Fruit fly (Drosophila melanogaster) whole organism, embryonic: ENCODE results near the gene Usp5.

Experiments
- Bdp1 ChIP-seq: fragments of 200-800 bp; sonication (Bioruptor generic); optimal IDR thresholded peaks from 3 replicates; lab custom pipeline; 2016; ENCODE audit warnings: missing biosample characterization, missing genetic modification characterization
- Bgb ChIP-seq: fragments of 200-800 bp; sonication (Bioruptor generic); IDR thresholded peaks from 2 replicates; pipeline ENCODE4 v1.3.6; 2022; ENCODE audit warnings: missing biosample characterization, missing genetic modification characterization; ENCODE audit not compliant: partially characterized antibody
- CG12219 ChIP-seq: fragments of 200-800 bp; sonication (Bioruptor generic); optimal IDR thresholded peaks from 3 replicates; lab custom pipeline; 2018; ENCODE audit warnings: missing biosample characterization, mild to moderate bottlenecking, missing genetic modification characterization
- CG13287 ChIP-seq: fragments of 200-800 bp; sonication (Bioruptor generic); IDR thresholded peaks from 2 replicates; pipeline ENCODE4 v1.3.6; 2022; ENCODE audit warnings: missing biosample characterization, missing genetic modification characterization; ENCODE audit not compliant: partially characterized antibody
- CG14860 ChIP-seq: fragments of 200-800 bp; sonication (Bioruptor generic); IDR thresholded peaks from 3 replicates; pipeline ENCODE4 v1.3.6; 2022; ENCODE audit warnings: missing biosample characterization, missing genetic modification characterization; ENCODE audit not compliant: partially characterized antibody
- CG14965 ChIP-seq: fragments of 200-800 bp; sonication (Bioruptor generic); optimal IDR thresholded peaks from 2 replicates; lab custom pipeline; 2016; ENCODE audit warnings: missing biosample characterization, missing genetic modification characterization, borderline replicate concordance
- CG15269 ChIP-seq: fragments of 200-800 bp; sonication (Bioruptor generic); optimal IDR thresholded peaks from 2 replicates; lab custom pipeline; 2018; ENCODE audit warnings: missing biosample characterization, mild to moderate bottlenecking, missing genetic modification characterization, moderate library complexity
- CG16813 ChIP-seq: fragments of 200-800 bp; sonication (Bioruptor generic); IDR thresholded peaks from 3 replicates; pipeline ENCODE4 v1.3.6; 2022; ENCODE audit warnings: missing biosample characterization, missing genetic modification characterization; ENCODE audit not compliant: partially characterized antibody
- CG18599 ChIP-seq: fragments of 200-800 bp; sonication (Bioruptor generic); optimal IDR thresholded peaks from 3 replicates; lab custom pipeline; 2017; ENCODE audit warnings: missing biosample characterization, missing genetic modification characterization, mild to moderate bottlenecking, moderate library complexity, missing genetic modification reagents
- CG31388 ChIP-seq: fragments of 200-800 bp; sonication (Bioruptor generic); optimal IDR thresholded peaks from 2 replicates; lab custom pipeline; 2016; ENCODE audit warnings: missing biosample characterization, missing genetic modification characterization
- CG3847 ChIP-seq: fragments of 200-800 bp; sonication (Bioruptor generic); IDR thresholded peaks from 2 replicates; pipeline ENCODE4 v1.3.6; 2022; ENCODE audit warnings: missing biosample characterization, missing genetic modification characterization
- CG6272 ChIP-seq: fragments of 200-800 bp; sonication (Bioruptor generic); IDR thresholded peaks from 2 replicates; pipeline ENCODE4 v1.3.6; 2022; ENCODE audit warnings: missing biosample characterization, missing genetic modification characterization
- CG8944 ChIP-seq: fragments of 200-800 bp; sonication (Bioruptor generic); optimal IDR thresholded peaks from 3 replicates; lab custom pipeline; 2016; ENCODE audit warnings: missing biosample characterization, missing genetic modification characterization
- CG9932 ChIP-seq: fragments of 200-800 bp; sonication (Bioruptor generic); IDR thresholded peaks from 2 replicates; pipeline ENCODE4 v1.3.6; 2022; ENCODE audit warnings: missing biosample characterization, missing genetic modification characterization
- H2.0 ChIP-seq: fragments of 200-800 bp; sonication (Bioruptor generic); IDR thresholded peaks from 2 replicates; pipeline ENCODE4 v1.3.6; 2022; ENCODE audit warnings: missing biosample characterization, missing genetic modification characterization
- HHEX ChIP-seq: fragments of 200-800 bp; sonication (Bioruptor generic); optimal IDR thresholded peaks from 3 replicates; lab custom pipeline; 2017; ENCODE audit warnings: missing biosample characterization, mild to moderate bottlenecking, missing genetic modification characterization, missing genetic modification reagents
- Hand ChIP-seq: fragments of 200-800 bp; sonication (Bioruptor generic); optimal IDR thresholded peaks from 2 replicates; lab custom pipeline; 2017; ENCODE audit warnings: mild to moderate bottlenecking, missing biosample characterization, missing genetic modification reagents, missing genetic modification characterization
- Hmr ChIP-seq: fragments of 200-800 bp; sonication (Bioruptor generic); optimal IDR thresholded peaks from 3 replicates; lab custom pipeline; 2017; ENCODE audit warnings: mild to moderate bottlenecking, missing biosample characterization, missing genetic modification reagents, missing genetic modification characterization
- Lpt ChIP-seq: fragments of >200 bp; optimal IDR thresholded peaks from 2 replicates; lab custom pipeline; 2018; ENCODE audit warnings: missing biosample characterization, missing genetic modification characterization
- Med ChIP-seq: fragments of 200-800 bp; sonication (Bioruptor generic); peaks from one replicate; lab custom pipeline; 2016; ENCODE audit warnings: missing biosample characterization, missing genetic modification characterization, mild to moderate bottlenecking, inconsistent platforms, moderate library complexity
- NfI ChIP-seq: fragments of 200-800 bp; sonication (Bioruptor generic); optimal IDR thresholded peaks from 3 replicates; lab custom pipeline; 2018; ENCODE audit warnings: missing biosample characterization, mild to moderate bottlenecking, missing genetic modification characterization, moderate library complexity
- Opbp ChIP-seq: fragments of 200-800 bp; sonication (Bioruptor generic); IDR thresholded peaks from 3 replicates; pipeline ENCODE4 v1.3.6; 2022; ENCODE audit warnings: missing biosample characterization, missing genetic modification characterization; ENCODE audit not compliant: partially characterized antibody
- PHDP ChIP-seq: fragments of 200-800 bp; sonication (Bioruptor generic); optimal IDR thresholded peaks from 3 replicates; lab custom pipeline; 2018; ENCODE audit warnings: missing biosample characterization, mild to moderate bottlenecking, missing genetic modification characterization, moderate library complexity
- Pdp1 ChIP-seq, 2 experiments: fragments of 200-800 bp; sonication (Bioruptor generic); optimal IDR thresholded peaks; 3 replicates each; lab custom pipeline; 2016; ENCODE audit warnings: missing biosample characterization in 2 of 2, missing genetic modification characterization in 2 of 2, mild to moderate bottlenecking in 1 of 2, moderate library complexity in 1 of 2
- Ptx1 ChIP-seq: fragments of 200-800 bp; sonication (Bioruptor generic); IDR thresholded peaks from 2 replicates; pipeline ENCODE4 v1.3.6; 2022; ENCODE audit warnings: missing biosample characterization, missing genetic modification characterization
- Rfx ChIP-seq: fragments of 200-800 bp; sonication (Bioruptor generic); IDR thresholded peaks from 2 replicates; pipeline ENCODE4 v1.3.6; 2022; ENCODE audit warnings: missing biosample characterization, missing genetic modification characterization
- Scr ChIP-seq: fragments of 200-800 bp; sonication (Bioruptor generic); IDR thresholded peaks from 2 replicates; pipeline ENCODE4 v1.3.6; 2022; ENCODE audit warnings: missing biosample characterization, missing genetic modification characterization; ENCODE audit not compliant: partially characterized antibody
- Six4 ChIP-seq: fragments of 200-800 bp; sonication (Bioruptor generic); optimal IDR thresholded peaks from 2 replicates; lab custom pipeline; 2016; ENCODE audit warnings: missing biosample characterization, missing genetic modification characterization
- ato ChIP-seq: fragments of 200-800 bp; sonication (Bioruptor generic); IDR thresholded peaks from 2 replicates; pipeline ENCODE4 v1.3.6; 2022; ENCODE audit warnings: missing biosample characterization, missing genetic modification characterization; ENCODE audit not compliant: partially characterized antibody
- en ChIP-seq: fragments of 200-800 bp; sonication (Bioruptor generic); optimal IDR thresholded peaks from 2 replicates; lab custom pipeline; 2016; ENCODE audit warnings: missing biosample characterization, missing genetic modification characterization
- ewg ChIP-seq: fragments of 200-800 bp; sonication (Bioruptor generic); optimal IDR thresholded peaks from 3 replicates; lab custom pipeline; 2017; ENCODE audit warnings: mild to moderate bottlenecking, missing biosample characterization, missing genetic modification reagents, missing genetic modification characterization
- gce ChIP-seq: fragments of 200-800 bp; sonication (Bioruptor generic); IDR thresholded peaks from 3 replicates; pipeline ENCODE4 v1.3.6; 2022; ENCODE audit warnings: missing biosample characterization, missing genetic modification characterization
- hkb ChIP-seq, 2 experiments: fragments of 200-800 bp in 1 of 2; fragments of >200 bp in 1 of 2; sonication (Bioruptor generic) in 1 of 2; IDR thresholded peaks in 1 of 2; optimal IDR thresholded peaks in 1 of 2; 2 replicates each; pipeline versions ENCODE4 v1.3.6 to Lab custom; 2017 to 2022; ENCODE audit warnings: missing biosample characterization in 1 of 2, missing genetic modification characterization in 1 of 2
- lilli ChIP-seq: fragments of 200-800 bp; sonication (Bioruptor generic); optimal IDR thresholded peaks from 3 replicates; lab custom pipeline; 2016; ENCODE audit warnings: missing biosample characterization, missing genetic modification characterization
- mam ChIP-seq: fragments of 200-800 bp; sonication (Bioruptor generic); optimal IDR thresholded peaks from 3 replicates; lab custom pipeline; 2016; ENCODE audit warnings: missing biosample characterization, missing genetic modification characterization
- oc ChIP-seq: fragments of 200-800 bp; sonication (Bioruptor generic); optimal IDR thresholded peaks from 2 replicates; lab custom pipeline; 2018; ENCODE audit warnings: missing biosample characterization, mild to moderate bottlenecking, missing genetic modification characterization, moderate library complexity
- pho ChIP-seq: fragments of 200-800 bp; sonication (Bioruptor generic); optimal IDR thresholded peaks from 2 replicates; lab custom pipeline; 2016; ENCODE audit warnings: missing biosample characterization, missing genetic modification characterization
- pnt ChIP-seq: fragments of 200-800 bp; sonication (Bioruptor generic); optimal IDR thresholded peaks from 3 replicates; lab custom pipeline; 2016; ENCODE audit warnings: missing biosample characterization, missing genetic modification characterization
- ro ChIP-seq: fragments of 200-800 bp; sonication (Bioruptor generic); IDR thresholded peaks from 2 replicates; pipeline ENCODE4 v1.3.6; 2022; ENCODE audit warnings: missing biosample characterization, missing genetic modification characterization
- sim ChIP-seq: fragments of 200-800 bp; sonication (Bioruptor generic); IDR thresholded peaks from 2 replicates; pipeline ENCODE4 v1.3.6; 2022; ENCODE audit warnings: missing biosample characterization, missing genetic modification characterization
- slbo ChIP-seq: fragments of 200-800 bp; sonication (Bioruptor generic); IDR thresholded peaks from 2 replicates; pipeline ENCODE4 v1.3.6; 2022; ENCODE audit warnings: missing biosample characterization, missing genetic modification characterization
- unc-4 ChIP-seq: fragments of 200-800 bp; sonication (Bioruptor generic); IDR thresholded peaks from 2 replicates; pipeline ENCODE4 v1.3.6; 2022; ENCODE audit warnings: missing biosample characterization, missing genetic modification characterization; ENCODE audit not compliant: partially characterized antibody

Usp5 gene

DNA sequence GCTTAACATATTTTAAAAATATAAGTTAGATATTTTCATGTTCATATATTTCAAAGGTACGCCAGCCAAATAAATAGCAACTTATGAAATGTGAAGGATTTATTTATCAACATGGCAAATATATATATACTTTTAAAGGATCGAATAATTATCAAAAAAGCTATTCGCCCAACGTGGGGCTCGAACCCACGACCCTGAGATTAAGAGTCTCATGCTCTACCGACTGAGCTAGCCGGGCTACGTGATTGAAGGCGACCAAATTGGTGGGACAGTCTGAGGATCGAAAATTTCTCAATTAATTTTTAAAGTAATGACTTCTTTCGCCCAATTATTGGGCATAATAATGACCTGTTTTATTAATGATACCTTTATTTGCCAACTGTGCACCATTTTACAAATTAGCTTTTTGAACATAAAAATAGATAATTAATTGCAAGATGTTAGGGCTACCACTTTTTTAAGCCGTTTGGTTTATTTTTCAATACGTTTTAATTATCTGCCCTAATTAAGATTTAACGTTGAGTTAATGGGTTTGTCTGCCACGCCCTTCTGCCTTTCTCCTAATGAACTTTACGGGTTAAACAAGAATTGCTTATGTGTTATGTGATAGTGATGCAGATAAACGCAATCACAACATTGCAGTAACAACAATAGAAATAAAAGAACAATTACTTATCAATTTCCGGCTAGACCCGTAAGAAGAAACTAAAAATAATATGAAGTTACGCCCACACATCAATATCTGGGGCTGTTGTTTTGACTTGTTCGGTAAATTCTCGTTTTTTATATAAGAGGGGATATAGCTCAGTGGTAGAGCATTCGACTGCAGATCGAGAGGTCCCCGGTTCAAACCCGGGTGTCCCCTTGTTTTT lies 51.2 kb downstream of the Usp5 start (continued):
- TF ChIP-seq H2.0 = no peak
- TF ChIP-seq Opbp (GFP tag; lab: Robert Waterston, UW) = peak; percentile 46; the same call in 2 of the 3 replicates
- peak; percentile 41 for TF ChIP-seq ato (GFP tag; lab: Robert Waterston, UW)
- TF ChIP-seq unc-4 (GFP tag; lab: Robert Waterston, UW) = 0 out of 2 replicates have a peak, but pooled peaks have one; percentile 18
- TF ChIP-seq Bgb (GFP tag; lab: Robert Waterston, UW) = peak; percentile 60
- no peak for TF ChIP-seq sim (GFP tag; lab: Robert Waterston, UW)
- TF ChIP-seq Pdp1 (GFP tag; optimal IDR thresholded peaks at IDR 0.05; lab: Kevin White, UChicago) = peak in 1 of 2 experiments; percentile 68
- TF ChIP-seq Bdp1 (GFP tag; lab: Kevin White, UChicago) = peak; percentile 97
- TF ChIP-seq CG14860 (GFP tag; lab: Robert Waterston, UW) = peak; percentile 54; the same call in 2 of the 3 replicates
- peak; percentile 45 for TF ChIP-seq Scr (GFP tag; lab: Robert Waterston, UW)
- TF ChIP-seq CG12219 (GFP tag; lab: Kevin White, UChicago) = no peak

DNA sequence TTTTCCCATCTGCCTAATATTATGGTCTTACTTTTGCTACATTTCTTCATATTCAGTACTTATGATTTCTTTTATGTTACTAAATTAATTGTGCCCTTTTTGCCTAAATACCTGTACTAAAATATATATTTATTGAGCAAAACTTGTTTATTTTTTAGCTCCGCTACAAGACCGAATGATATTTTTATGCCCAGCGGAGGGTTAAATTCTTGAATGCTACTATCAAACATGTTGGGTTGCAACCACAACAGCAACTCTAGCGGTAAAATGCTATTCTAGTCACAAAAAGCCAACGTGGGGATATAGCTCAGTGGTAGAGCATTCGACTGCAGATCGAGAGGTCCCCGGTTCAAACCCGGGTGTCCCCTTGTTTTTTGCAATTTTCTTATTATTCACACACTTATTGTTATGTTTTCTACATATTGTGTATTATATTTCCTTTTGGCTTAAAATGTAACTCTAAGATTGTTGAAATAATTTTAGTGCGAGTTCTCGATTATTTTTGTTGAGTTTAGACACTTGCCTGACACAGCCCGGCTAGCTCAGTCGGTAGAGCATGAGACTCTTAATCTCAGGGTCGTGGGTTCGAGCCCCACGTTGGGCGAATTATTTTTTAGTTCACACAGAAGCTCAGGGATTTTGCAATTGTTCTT lies 52.0 kb downstream of the Usp5 start:
- TF ChIP-seq CG15269 (tag; lab: Kevin White, UChicago) (peak; percentile 29), CG9932 (GFP tag; lab: Robert Waterston, UW) (peak; percentile 51), en (GFP tag; lab: Kevin White, UChicago) (peak; percentile 5), hkb (optimal IDR thresholded peaks at IDR 0.05; lab: Kevin White, UChicago) (no peak), hkb (GFP tag; IDR thresholded peaks at IDR 0.05; lab: Robert Waterston, UW) (peak; percentile 62; the same call in 1 of the 2 replicates), Ptx1 (GFP tag; lab: Robert Waterston, UW) (0 out of 2 replicates have a peak, but pooled peaks have one; percentile 17), PHDP (tag; lab: Kevin White, UChicago) (peak; percentile 20), CG13287 (GFP tag; lab: Robert Waterston, UW) (peak; percentile 47; the same call in 1 of the 2 replicates), lilli (GFP tag; lab: Kevin White, UChicago) (peak; percentile 49), Hand (GFP tag; lab: Kevin White, UChicago) (peak; percentile 21), CG8944 (GFP tag; lab: Kevin White, UChicago) (no peak), NfI (GFP tag; lab: Kevin White, UChicago) (peak; percentile 5), slbo (GFP tag; lab: Robert Waterston, UW) (0 out of 2 replicates have a peak, but pooled peaks have one; percentile 3), Bdp1 (GFP tag; lab: Kevin White, UChicago) (peak; percentile 99), CG6272 (GFP tag; lab: Robert Waterston, UW) (no peak), CG18599 (GFP tag; lab: Kevin White, UChicago) (peak; percentile 49), unc-4 (GFP tag; lab: Robert Waterston, UW) (peak; percentile 52), Hmr (GFP tag; lab: Kevin White, UChicago) (no peak), Six4 (GFP tag; lab: Kevin White, UChicago) (no peak), CG14860 (GFP tag; lab: Robert Waterston, UW) (peak; percentile 87), Rfx (GFP tag; lab: Robert Waterston, UW) (peak; percentile 42; the same call in 1 of the 2 replicates), mam (GFP tag; lab: Kevin White, UChicago) (peak; percentile 9), HHEX (GFP tag; lab: Kevin White, UChicago) (peak; percentile 19), CG14965 (no peak), Scr (GFP tag; lab: Robert Waterston, UW) (peak; percentile 74), Bgb (GFP tag; lab: Robert Waterston, UW) (peak; percentile 83), oc (tag; lab: Kevin White, UChicago) (no peak), ro (no peak), Lpt (GFP tag; lab: Kevin White, UChicago) (no peak), pho (GFP tag; lab: Kevin White, UChicago) (peak; percentile 11), CG16813 (GFP tag; lab: Robert Waterston, UW) (peak; percentile 89), pnt (GFP tag; lab: Kevin White, UChicago) (peak; percentile 16), CG3847 (GFP tag; lab: Robert Waterston, UW) (0 out of 2 replicates have a peak, but pooled peaks have one; percentile 7), gce (GFP tag; lab: Robert Waterston, UW) (no peak; the same call in 2 of the 3 replicates), Med (GFP tag; lab: Kevin White, UChicago) (peak; percentile 26), ewg (no peak), CG31388 (GFP tag; lab: Kevin White, UChicago) (no peak)
